Worm (Caenorhabditis elegans): Measurements from ENCODE around the gene Y25C1A.2.
"Not testable (repeated sequence)": the region's sequence is repeated elsewhere in the genome, so short reads cannot be mapped to it uniquely, and the experiment has no call there.

Gene Y25C1A.2

DNA sequence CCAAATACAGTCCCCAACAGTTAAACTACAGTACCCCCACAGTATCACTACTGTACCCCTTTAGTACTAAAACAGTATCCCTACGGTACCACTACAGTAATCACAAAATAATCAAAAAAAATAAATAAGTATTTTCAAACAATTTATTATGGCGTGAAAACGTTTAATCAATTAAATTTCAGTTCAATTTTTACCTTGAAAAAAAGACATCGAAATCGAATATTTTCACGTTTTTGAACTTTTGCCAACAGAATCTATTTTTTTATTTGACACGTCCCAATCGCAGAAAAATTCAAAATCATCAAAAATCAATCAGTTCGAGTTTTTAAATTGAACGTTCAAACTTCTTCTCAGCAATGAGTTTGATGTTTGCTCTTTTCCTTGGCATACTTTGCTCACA, 1.5 kb downstream of the Y25C1A.2 start, which contains the start of gene clec-123:
Gene clec-123, plus strand, starts transcription at position 301 of the 400 bp plus-strand sequence.
- no peak for TF ChIP-seq mep-1 (tag; optimal IDR thresholded peaks at IDR 0.05)
- TF ChIP-seq mls-2 (tag; optimal IDR thresholded peaks at IDR 0.05) = no peak
- no peak for TF ChIP-seq ceh-43 (GFP tag; optimal IDR thresholded peaks at IDR 0.05)
- TF ChIP-seq ham-2 (GFP tag; optimal IDR thresholded peaks at IDR 0.05) = no peak
- no peak for TF ChIP-seq elt-1 (tag; optimal IDR thresholded peaks at IDR 0.05; ENCODE audit: borderline replicate concordance, insufficient read depth)

DNA sequence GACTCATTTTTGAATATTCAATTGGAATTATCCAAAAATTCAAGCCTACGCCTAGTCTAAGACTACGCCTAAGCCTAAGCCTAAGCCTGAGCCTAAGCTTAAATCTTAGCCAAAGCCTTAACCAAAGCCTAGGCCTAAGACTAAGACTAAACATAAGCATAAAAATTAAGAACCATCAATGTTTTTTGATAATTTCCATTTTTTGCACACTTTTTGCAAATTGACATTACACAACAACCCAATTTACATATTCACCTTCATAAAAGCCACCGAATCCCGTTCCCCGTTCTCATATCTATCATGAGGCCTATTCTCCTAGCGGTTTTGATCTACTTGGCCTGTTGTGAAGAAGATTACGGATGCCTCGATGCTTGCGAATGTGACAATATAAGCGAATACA, 5.1 kb downstream of the Y25C1A.2 start, which contains the start of gene T10D4.7:
Gene T10D4.7, plus strand, starts transcription at position 301 of the 400 bp plus-strand sequence.
- no peak for TF ChIP-seq ham-2 (GFP tag; optimal IDR thresholded peaks at IDR 0.05)
- no peak for TF ChIP-seq ceh-43 (GFP tag; optimal IDR thresholded peaks at IDR 0.05)
- TF ChIP-seq snpc-4 (tag; optimal IDR thresholded peaks at IDR 0.05) = no peak
- TF ChIP-seq elt-3 (tag; optimal IDR thresholded peaks at IDR 0.05) = no peak
- TF ChIP-seq ces-1 (GFP tag; optimal IDR thresholded peaks at IDR 0.05) = no peak
- no peak for TF ChIP-seq lsy-2 (tag; optimal IDR thresholded peaks at IDR 0.05)
- TF ChIP-seq nhr-12 (tag; optimal IDR thresholded peaks at IDR 0.05) = no peak
- TF ChIP-seq unc-39 (tag; optimal IDR thresholded peaks at IDR 0.05) = no peak
- TF ChIP-seq flh-1 (GFP tag; optimal IDR thresholded peaks at IDR 0.05) = no peak
- TF ChIP-seq mep-1 (tag; optimal IDR thresholded peaks at IDR 0.05) = no peak
- TF ChIP-seq hlh-1 (tag; optimal IDR thresholded peaks at IDR 0.05) = no peak
- no peak for TF ChIP-seq nhr-237 (tag; optimal IDR thresholded peaks at IDR 0.05)
- no peak for TF ChIP-seq nhr-2 (tag; optimal IDR thresholded peaks at IDR 0.05)

DNA sequence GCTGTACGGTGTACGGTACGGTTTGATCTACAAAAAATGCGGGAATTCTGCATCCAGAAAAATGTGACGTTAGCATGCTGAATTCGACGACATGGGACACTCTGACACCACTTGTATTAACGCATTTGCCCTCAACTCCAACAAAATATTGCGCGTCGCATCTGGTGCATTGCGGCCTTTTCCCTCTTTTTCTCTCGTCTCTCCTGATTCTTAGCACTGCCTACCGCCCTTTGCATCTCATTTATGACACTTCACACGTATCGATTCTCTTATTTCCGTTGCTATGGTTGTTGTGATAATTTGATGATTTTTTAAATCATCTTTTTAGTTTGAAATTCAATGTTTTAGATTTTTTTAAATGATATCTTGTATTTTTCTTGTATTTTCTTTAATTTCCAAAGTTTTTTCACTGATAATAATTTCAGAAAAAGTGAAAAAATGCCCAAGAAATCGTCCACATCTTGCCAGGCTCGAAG, 6.5 kb downstream of the Y25C1A.2 start, which contains the start of gene T10D4.6:
Gene T10D4.6, plus strand, starts transcription at position 426 of the 476 bp plus-strand sequence.
- TF ChIP-seq pha-4 (tag; optimal IDR thresholded peaks at IDR 0.05) (peak; percentile 33), lin-13 (tag; optimal IDR thresholded peaks at IDR 0.05) (peak; percentile 17), lin-32 (GFP tag; optimal IDR thresholded peaks at IDR 0.05) (no peak), mep-1 (tag; optimal IDR thresholded peaks at IDR 0.05) (peak; percentile 53), hlh-1 (tag; optimal IDR thresholded peaks at IDR 0.05) (peak; percentile 18), unc-62 (GFP tag; optimal IDR thresholded peaks at IDR 0.05) (peak; percentile 28), sem-2 (GFP tag; optimal IDR thresholded peaks at IDR 0.05) (no peak), nhr-12 (tag; optimal IDR thresholded peaks at IDR 0.05) (no peak), ceh-39 (tag; optimal IDR thresholded peaks at IDR 0.05) (peak; percentile 9), sptf-1 (tag; optimal IDR thresholded peaks at IDR 0.05) (peak; percentile 30)

DNA sequence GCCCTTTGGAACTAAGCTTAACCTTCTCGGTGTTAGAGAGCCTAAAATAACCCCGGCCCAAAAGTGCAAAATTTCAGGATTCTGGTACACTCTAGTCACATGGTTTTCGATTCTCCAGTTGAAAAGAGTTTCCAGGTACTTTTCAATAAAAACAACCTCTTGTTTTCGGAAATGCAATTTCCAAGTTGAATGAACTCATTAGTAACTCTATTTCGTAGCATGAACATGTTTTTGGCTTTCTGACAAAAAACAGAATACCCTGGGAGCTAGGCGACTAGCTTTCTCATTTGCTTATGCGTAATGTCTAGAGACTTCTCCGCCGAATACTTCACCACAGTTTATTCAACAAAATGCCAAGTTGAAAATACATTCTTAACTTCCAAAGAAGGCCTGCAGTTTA, 10.8 kb downstream of the Y25C1A.2 start, which contains the start of gene srh-71:
Gene srh-71, plus strand, starts transcription at position 301 of the 400 bp plus-strand sequence.
- TF ChIP-seq ham-2 (GFP tag; optimal IDR thresholded peaks at IDR 0.05) (no peak), sem-2 (GFP tag; optimal IDR thresholded peaks at IDR 0.05) (no peak), hlh-1 (tag; optimal IDR thresholded peaks at IDR 0.05) (no peak), snpc-4 (tag; optimal IDR thresholded peaks at IDR 0.05) (no peak), lin-32 (GFP tag; optimal IDR thresholded peaks at IDR 0.05) (no peak)

DNA sequence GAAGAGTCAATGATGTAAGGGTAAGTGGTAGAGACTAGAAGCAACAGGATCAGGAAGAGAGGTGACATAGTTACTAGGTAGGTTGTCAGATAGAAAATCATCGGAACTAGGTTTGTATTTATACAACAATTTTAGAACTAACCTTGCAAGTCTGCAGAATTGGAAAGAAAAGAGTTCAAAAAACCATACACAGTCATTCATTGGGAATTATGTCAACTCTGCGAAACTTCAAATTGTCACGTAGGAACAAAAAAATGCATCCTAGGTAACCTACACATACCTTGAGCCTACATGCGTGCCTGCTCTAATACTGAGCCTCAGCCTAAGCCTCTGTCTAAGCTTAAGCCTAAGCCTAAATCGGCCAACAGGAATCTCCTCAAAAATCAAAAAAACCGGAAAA, 13.9 kb downstream of the Y25C1A.2 start, which contains the start of gene ins-19:
Gene ins-19, minus strand, starts transcription at position 101 of the 400 bp plus-strand sequence.
- TF ChIP-seq nhr-76 (tag; optimal IDR thresholded peaks at IDR 0.05) = no peak
- TF ChIP-seq lin-32 (GFP tag; optimal IDR thresholded peaks at IDR 0.05) = no peak
- TF ChIP-seq ceh-83 (GFP tag; optimal IDR thresholded peaks at IDR 0.05) = no peak
- no peak for TF ChIP-seq mep-1 (tag; optimal IDR thresholded peaks at IDR 0.05)
- TF ChIP-seq mls-2 (tag; optimal IDR thresholded peaks at IDR 0.05) = no peak
- TF ChIP-seq nhr-12 (tag; optimal IDR thresholded peaks at IDR 0.05) = no peak
- TF ChIP-seq blmp-1 (tag; optimal IDR thresholded peaks at IDR 0.05) = no peak
- no peak for TF ChIP-seq lin-13 (tag; optimal IDR thresholded peaks at IDR 0.05)
- no peak for TF ChIP-seq snpc-4 (tag; optimal IDR thresholded peaks at IDR 0.05)
- no peak for TF ChIP-seq unc-39 (tag; optimal IDR thresholded peaks at IDR 0.05)
- TF ChIP-seq zip-8 (tag; optimal IDR thresholded peaks at IDR 0.05) = no peak
- TF ChIP-seq ces-1 (GFP tag; optimal IDR thresholded peaks at IDR 0.05) = no peak
- no peak for TF ChIP-seq M03D4.4 (tag; optimal IDR thresholded peaks at IDR 0.05)
- TF ChIP-seq nhr-28 (tag; optimal IDR thresholded peaks at IDR 0.05) = no peak
- TF ChIP-seq cnd-1 (tag; optimal IDR thresholded peaks at IDR 0.05) = no peak
- TF ChIP-seq nhr-2 (tag; optimal IDR thresholded peaks at IDR 0.05) = no peak

DNA sequence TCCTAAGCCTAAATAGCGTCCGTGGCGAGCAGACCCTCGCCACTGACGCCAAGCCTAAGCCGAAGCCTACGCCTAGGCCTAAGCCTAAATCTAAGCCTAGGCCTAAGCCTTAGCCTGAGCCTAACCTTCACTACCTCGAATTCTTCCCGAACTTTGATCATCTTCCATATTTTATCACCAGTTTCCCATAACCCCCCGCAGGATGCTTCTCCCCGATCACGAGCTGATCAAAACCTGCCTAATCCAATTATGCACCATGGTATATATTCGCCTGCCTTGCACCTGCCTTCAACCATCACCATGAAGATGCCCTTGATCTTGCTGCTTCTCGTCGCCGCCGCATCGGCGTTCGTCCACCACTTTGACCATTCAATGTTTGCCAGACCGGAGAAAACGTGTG, 14.3 kb downstream of the Y25C1A.2 start, which contains the start of gene ins-31:
Gene ins-31, plus strand, starts transcription at position 301 of the 400 bp plus-strand sequence.
- not testable (repeated sequence) for TF ChIP-seq drap-1 (GFP tag; optimal IDR thresholded peaks at IDR 0.05); lin-13 (tag; optimal IDR thresholded peaks at IDR 0.05); lsy-2 (tag; optimal IDR thresholded peaks at IDR 0.05)

All from whole organism, mixed stage, embryonic.